Worm (Caenorhabditis elegans): Measurements from ENCODE around the gene trxr-1.

DNA sequence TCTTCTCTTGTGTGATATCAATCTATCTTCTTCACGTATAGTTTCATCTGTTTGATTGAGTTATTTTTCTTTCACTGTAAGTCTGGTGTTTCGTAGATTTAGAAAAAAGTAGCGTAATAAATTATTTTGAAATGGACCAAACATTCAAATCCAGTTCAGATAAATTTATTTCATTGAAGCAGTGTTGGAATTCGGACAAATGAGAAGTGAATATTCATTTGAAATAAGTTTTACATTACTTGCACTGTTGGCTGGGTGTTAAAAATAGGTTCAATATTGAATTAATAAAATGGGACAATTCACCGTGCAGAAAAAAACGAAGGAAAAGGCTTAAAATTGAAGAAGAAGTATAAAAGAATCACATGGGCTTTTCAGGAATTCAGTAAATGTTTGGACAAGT lies 33.1 kb upstream of the trxr-1 start:
- TF ChIP-seq nhr-12 (tag; optimal IDR thresholded peaks at IDR 0.05) (no peak), lsy-2 (tag; optimal IDR thresholded peaks at IDR 0.05) (no peak)

Data from whole organism, mixed stage, embryonic.